Worm (Caenorhabditis elegans): ENCODE data around the gene Y32H12A.1.

ce11 chrIII:5405628-5406084 lies 43.6 kb downstream of the Y32H12A.1 start, which contains the start of the genes W03A5.2 and Y32H12A.8:
- no peak for TF ChIP-seq scrt-1 (GFP tag; IDR thresholded peaks at IDR 0.05)
- TF ChIP-seq hmbx-1 (tag; optimal IDR thresholded peaks at IDR 0.05) = no peak
- no peak for TF ChIP-seq aly-1 (tag; optimal IDR thresholded peaks at IDR 0.05)
- no peak for TF ChIP-seq sea-1 (GFP tag; conservative IDR thresholded peaks at IDR 0.05)
- no peak for TF ChIP-seq ama-1 (optimal IDR thresholded peaks at IDR 0.05)
- TF ChIP-seq F13C5.2 (tag; optimal IDR thresholded peaks at IDR 0.05) = no peak
- no peak for TF ChIP-seq tbx-11 (GFP tag; IDR thresholded peaks at IDR 0.05)

All from whole organism, early embryonic.